Worm (Caenorhabditis elegans) whole organism, L2 larva: ENCODE measurements around the gene F55A11.1.

ENCODE experiments used
- elt-3 ChIP-seq: sonication (generic microtip); optimal IDR thresholded peaks from 2 replicates; lab custom pipeline; 2017; ENCODE audit warnings: missing biosample characterization, missing genetic modification characterization
- lin-39 ChIP-seq: fragments of 150-350 bp; optimal IDR thresholded peaks from 2 replicates; lab custom pipeline; 2014; ENCODE audit warnings: missing biosample characterization, missing genetic modification reagents, missing genetic modification characterization
- mbf-1 ChIP-seq: sonication (generic microtip); optimal IDR thresholded peaks from 2 replicates; lab custom pipeline; 2017; ENCODE audit warnings: missing biosample characterization, missing genetic modification characterization
- nhr-77 ChIP-seq: fragments of 150-350 bp; optimal IDR thresholded peaks from 2 replicates; lab custom pipeline; 2014; ENCODE audit warnings: missing biosample characterization, missing genetic modification characterization
- skn-1 ChIP-seq: sonication (generic microtip); optimal IDR thresholded peaks from 2 replicates; lab custom pipeline; 2017; ENCODE audit warnings: missing biosample characterization, missing genetic modification characterization
- snpc-4 ChIP-seq: fragments of 150-350 bp; optimal IDR thresholded peaks from 2 replicates; lab custom pipeline; 2014; ENCODE audit warnings: missing biosample characterization, missing genetic modification characterization

DNA sequence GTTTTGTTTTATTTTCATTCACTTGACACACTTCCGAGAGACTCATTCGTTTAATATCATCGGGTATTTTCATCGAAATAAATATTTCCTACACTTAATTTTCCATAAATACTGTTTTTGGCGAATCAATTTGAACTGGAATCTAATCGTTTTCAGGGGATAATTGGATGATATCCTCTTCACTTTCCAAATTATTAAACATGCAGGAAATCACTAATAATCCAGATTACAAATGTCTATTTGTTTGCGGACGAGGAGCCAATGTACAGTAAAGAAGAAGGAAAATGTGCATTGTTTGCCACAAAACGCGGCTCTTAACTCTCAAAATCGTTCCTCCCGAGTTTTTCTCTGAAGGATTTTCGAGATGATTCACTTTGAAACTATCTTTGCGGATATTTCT, 12.4 kb upstream of the F55A11.1 start, which contains the start of gene F55A11.6:
- no peak for TF ChIP-seq nhr-77 (tag; lab: Kevin White, UChicago)
- TF ChIP-seq elt-3 (tag; lab: Kevin White, UChicago), result no peak
- TF ChIP-seq skn-1 (tag; lab: Kevin White, UChicago), result no peak
- TF ChIP-seq snpc-4 (tag; lab: Kevin White, UChicago), result no peak
- TF ChIP-seq mbf-1 (tag; lab: Kevin White, UChicago), result no peak
- no peak for TF ChIP-seq lin-39 (tag; lab: Kevin White, UChicago)
